Worm (Caenorhabditis elegans) whole organism, young adult: Measurements from ENCODE around the gene cyp-42A1.

Experiments used
- B0019.2 ChIP-seq: fragments of 200-800 bp; sonication (Bioruptor generic); conservative IDR thresholded peaks from 2 replicates; pipeline ENCODE4 v1.3.6; 2022; ENCODE audit warnings: missing genetic modification reagents, missing genetic modification characterization, missing compliant biosample characterization
- C17E4.6 ChIP-seq: fragments of 200-800 bp; sonication (Bioruptor generic); IDR thresholded peaks from 2 replicates; pipeline ENCODE4 v1.3.6; 2022; ENCODE audit warnings: missing genetic modification reagents, missing genetic modification characterization, missing compliant biosample characterization
- F37B4.10 ChIP-seq: fragments of 200-800 bp; sonication (Bioruptor generic); IDR thresholded peaks from 2 replicates; pipeline ENCODE4 v1.3.6; 2022; ENCODE audit warnings: missing genetic modification characterization, missing compliant biosample characterization
- F55B11.4 ChIP-seq: sonication (generic microtip); optimal IDR thresholded peaks from 2 replicates; lab custom pipeline; 2016; ENCODE audit warnings: missing compliant biosample characterization, missing genetic modification characterization, borderline replicate concordance; ENCODE audit not compliant: insufficient read depth
- Y53G8AR.9 ChIP-seq: fragments of 200-800 bp; sonication (Bioruptor generic); conservative IDR thresholded peaks from 2 replicates; pipeline ENCODE4 v1.3.6; 2022; ENCODE audit warnings: missing genetic modification reagents, missing genetic modification characterization, missing compliant biosample characterization
- Y95B8A.8 ChIP-seq: fragments of 200-800 bp; sonication (Bioruptor generic); IDR thresholded peaks from 2 replicates; pipeline ENCODE4 v1.3.6; 2022; ENCODE audit warnings: missing genetic modification reagents, missing genetic modification characterization, missing compliant biosample characterization
- atf-7 ChIP-seq: sonication (generic microtip); optimal IDR thresholded peaks from 2 replicates; lab custom pipeline; 2017; ENCODE audit warnings: mild to moderate bottlenecking, missing genetic modification characterization, missing compliant biosample characterization
- attf-3 ChIP-seq: fragments of 200-800 bp; sonication (Bioruptor generic); conservative IDR thresholded peaks from 2 replicates; pipeline ENCODE4 v1.3.6; 2022; ENCODE audit warnings: missing genetic modification reagents, missing genetic modification characterization, missing compliant biosample characterization
- attf-5 ChIP-seq: fragments of 200-800 bp; sonication (Bioruptor generic); optimal IDR thresholded peaks from 2 replicates; lab custom pipeline; 2018; ENCODE audit warnings: mild to moderate bottlenecking, missing genetic modification characterization, missing compliant biosample characterization
- attf-6 ChIP-seq: fragments of 200-800 bp; sonication (Bioruptor generic); IDR thresholded peaks from 2 replicates; pipeline ENCODE4 v1.3.6; 2022; ENCODE audit warnings: missing genetic modification reagents, missing genetic modification characterization, missing compliant biosample characterization
- cebp-1 ChIP-seq, 2 experiments: fragments of 200-800 bp in 1 of 2; sonication (Bioruptor generic) in 1 of 2; sonication (generic microtip) in 1 of 2; IDR thresholded peaks in 1 of 2; optimal IDR thresholded peaks in 1 of 2; 2 replicates each; pipeline versions ENCODE4 v1.3.6 to Lab custom; 2017 to 2022; ENCODE audit warnings: missing compliant biosample characterization in 2 of 2, missing genetic modification characterization in 2 of 2, mild to moderate bottlenecking in 1 of 2, missing genetic modification reagents in 1 of 2, moderate library complexity in 1 of 2
- ceh-40 ChIP-seq: fragments of 200-800 bp; sonication (Bioruptor generic); IDR thresholded peaks from 2 replicates; pipeline ENCODE4 v1.3.6; 2022; ENCODE audit warnings: missing genetic modification characterization, missing compliant biosample characterization
- egl-44 ChIP-seq: fragments of 200-800 bp; sonication (Bioruptor generic); IDR thresholded peaks from 2 replicates; pipeline ENCODE4 v1.3.6; 2022; ENCODE audit warnings: missing genetic modification reagents, missing genetic modification characterization, missing compliant biosample characterization
- fkh-3 ChIP-seq: sonication (generic microtip); optimal IDR thresholded peaks from 2 replicates; lab custom pipeline; 2016; ENCODE audit warnings: mild to moderate bottlenecking, missing genetic modification characterization, missing compliant biosample characterization
- gei-17 ChIP-seq: fragments of 200-800 bp; sonication (Bioruptor generic); optimal IDR thresholded peaks from 2 replicates; lab custom pipeline; 2018; ENCODE audit warnings: mild to moderate bottlenecking, missing genetic modification characterization, missing compliant biosample characterization
- hmg-1.2 ChIP-seq: fragments of 200-800 bp; sonication (Bioruptor generic); IDR thresholded peaks from 2 replicates; pipeline ENCODE4 v1.3.6; 2022; ENCODE audit warnings: missing genetic modification reagents, missing genetic modification characterization, missing compliant biosample characterization
- hsf-1 ChIP-seq: fragments of 200-800 bp; sonication (Bioruptor generic); IDR thresholded peaks from 2 replicates; pipeline ENCODE4 v1.3.6; 2022; ENCODE audit warnings: missing genetic modification reagents, missing genetic modification characterization, missing compliant biosample characterization
- lag-1 ChIP-seq: fragments of 200-800 bp; sonication (Bioruptor generic); IDR thresholded peaks from 2 replicates; pipeline ENCODE4 v1.3.6; 2022; ENCODE audit warnings: missing genetic modification reagents, missing genetic modification characterization, missing compliant biosample characterization
- let-526 ChIP-seq: fragments of 200-800 bp; sonication (Bioruptor generic); IDR thresholded peaks from 2 replicates; pipeline ENCODE4 v1.3.6; 2022; ENCODE audit warnings: missing genetic modification reagents, missing genetic modification characterization, missing compliant biosample characterization
- madf-10 ChIP-seq: sonication (generic microtip); optimal IDR thresholded peaks from 2 replicates; lab custom pipeline; 2016; ENCODE audit warnings: mild to moderate bottlenecking, missing genetic modification characterization, missing compliant biosample characterization
- mel-28 ChIP-seq: sonication (generic microtip); optimal IDR thresholded peaks from 2 replicates; lab custom pipeline; 2016; ENCODE audit warnings: borderline replicate concordance, mild to moderate bottlenecking, missing genetic modification characterization, missing compliant biosample characterization
- nfya-1 ChIP-seq: sonication (generic microtip); optimal IDR thresholded peaks from 2 replicates; lab custom pipeline; 2017; ENCODE audit warnings: antibody characterized with exemption, missing compliant biosample characterization, missing genetic modification characterization, borderline replicate concordance; ENCODE audit not compliant: insufficient read depth
- nhr-120 ChIP-seq: fragments of 200-800 bp; sonication (Bioruptor generic); IDR thresholded peaks from 2 replicates; pipeline ENCODE4 v1.3.6; 2022; ENCODE audit warnings: missing genetic modification characterization, missing compliant biosample characterization
- nhr-27 ChIP-seq: fragments of 200-800 bp; sonication (Bioruptor generic); optimal IDR thresholded peaks from 2 replicates; lab custom pipeline; 2018; ENCODE audit warnings: mild to moderate bottlenecking, missing genetic modification characterization, moderate library complexity, missing compliant biosample characterization
- nhr-80 ChIP-seq: sonication (generic microtip); optimal IDR thresholded peaks from 2 replicates; lab custom pipeline; 2016; ENCODE audit warnings: missing genetic modification characterization, missing compliant biosample characterization
- pha-4 ChIP-seq: fragments of 150-350 bp; sonication (generic microtip); optimal IDR thresholded peaks from 2 replicates; lab custom pipeline; 2014; ENCODE audit warnings: missing biosample characterization, missing genetic modification reagents, missing genetic modification characterization
- rec-8 ChIP-seq, 2 experiments: sonication (generic microtip); optimal IDR thresholded peaks; 2 replicates each; lab custom pipeline; 2016; ENCODE audit warnings: mild to moderate bottlenecking in 2 of 2, missing genetic modification characterization in 2 of 2, missing genetic modification reagents in 2 of 2, missing genotype in 2 of 2, missing biosample characterization in 1 of 2, missing compliant biosample characterization in 1 of 2, moderate library complexity in 1 of 2
- sea-2 ChIP-seq: fragments of 200-800 bp; sonication (Bioruptor generic); IDR thresholded peaks from 2 replicates; pipeline ENCODE4 v1.3.6; 2022; ENCODE audit warnings: missing genetic modification characterization, missing compliant biosample characterization
- snpc-1.3 ChIP-seq: sonication (generic microtip); optimal IDR thresholded peaks from 2 replicates; lab custom pipeline; 2017; ENCODE audit warnings: missing genetic modification characterization, mild to moderate bottlenecking, missing compliant biosample characterization, antibody characterized with exemption, moderate library complexity, missing genotype, missing genetic modification reagents; ENCODE audit not compliant: insufficient read depth
- sptf-2 ChIP-seq: fragments of 200-800 bp; sonication (Bioruptor generic); optimal IDR thresholded peaks from 2 replicates; lab custom pipeline; 2018; ENCODE audit warnings: mild to moderate bottlenecking, missing genetic modification characterization, missing compliant biosample characterization
- ztf-25 ChIP-seq: fragments of 200-800 bp; sonication (Bioruptor generic); IDR thresholded peaks from 2 replicates; pipeline ENCODE4 v1.3.6; 2022; ENCODE audit warnings: missing genetic modification reagents, missing genetic modification characterization, missing compliant biosample characterization
- ztf-26 ChIP-seq: sonication (generic microtip); optimal IDR thresholded peaks from 2 replicates; lab custom pipeline; 2017; ENCODE audit warnings: missing genetic modification characterization, missing compliant biosample characterization

Gene cyp-42A1

ce11 chrV:18900437-18900836 is 11.4 kb upstream of the cyp-42A1 start, which contains the start of gene nhr-243:
TSS of gene nhr-243 (minus strand) at chrV:18900537.
- TF ChIP-seq sea-2 (GFP tag; lab: Robert Waterston, UW) (no peak), egl-44 (GFP tag; lab: Robert Waterston, UW) (no peak), attf-3 (GFP tag; lab: Robert Waterston, UW) (no peak), F55B11.4 (tag; lab: Kevin White, UChicago) (no peak)

- TF ChIP-seq attf-5 = peak; percentile 1
- no peak for TF ChIP-seq attf-6 (GFP tag; lab: Robert Waterston, UW)
- TF ChIP-seq cebp-1 (GFP tag; IDR thresholded peaks at IDR 0.05; lab: Robert Waterston, UW) = peak; percentile 90
- peak; percentile 98 for TF ChIP-seq cebp-1 (tag; optimal IDR thresholded peaks at IDR 0.05; lab: Kevin White, UChicago)
- TF ChIP-seq fkh-3 (tag; lab: Kevin White, UChicago) = no peak
- no peak for TF ChIP-seq sptf-2 (GFP tag; lab: Kevin White, UChicago)
- TF ChIP-seq hsf-1 = no peak
- TF ChIP-seq nhr-80 (tag; lab: Kevin White, UChicago) = peak; percentile 6
- no peak for TF ChIP-seq egl-44 (GFP tag; lab: Robert Waterston, UW)
- no peak for TF ChIP-seq lag-1
- TF ChIP-seq nhr-27 = no peak
- TF ChIP-seq let-526 = no peak
- TF ChIP-seq hmg-1.2 = peak; percentile 71; the same call in 1 of the 2 replicates
- no peak for TF ChIP-seq ztf-26 (tag; lab: Kevin White, UChicago)
Observed at ce11 chrV:18901530-18901929, 10.3 kb upstream of the cyp-42A1 start.

ce11 chrV:18903472-18903871 is 8.4 kb upstream of the cyp-42A1 start, which contains the start of gene mihp-2:
TSS of gene mihp-2 (plus strand) at chrV:18903772.
- no peak for TF ChIP-seq ztf-25 (GFP tag; lab: Robert Waterston, UW)
- TF ChIP-seq pha-4 (tag; lab: Kevin White, UChicago) = no peak
- TF ChIP-seq Y95B8A.8 = no peak
- no peak for TF ChIP-seq C17E4.6
- TF ChIP-seq Y53G8AR.9 (GFP tag; lab: Robert Waterston, UW) = no peak
- no peak for TF ChIP-seq gei-17

ce11 chrV:18907519-18907918 is 4.3 kb upstream of the cyp-42A1 start:
- no peak for TF ChIP-seq attf-6 (GFP tag; lab: Robert Waterston, UW)
- no peak for TF ChIP-seq sptf-2 (GFP tag; lab: Kevin White, UChicago)
- no peak for TF ChIP-seq F37B4.10 (GFP tag; lab: Robert Waterston, UW)
- TF ChIP-seq atf-7 (tag; lab: Kevin White, UChicago) = no peak
- no peak for TF ChIP-seq pha-4 (tag; lab: Kevin White, UChicago)
- TF ChIP-seq snpc-1.3 = no peak
- no peak for TF ChIP-seq mel-28
- TF ChIP-seq madf-10 (tag; lab: Kevin White, UChicago) = no peak
- no peak for TF ChIP-seq nfya-1
- TF ChIP-seq nhr-120 (GFP tag; lab: Robert Waterston, UW) = no peak
- TF ChIP-seq hsf-1 = no peak
- TF ChIP-seq ceh-40 (GFP tag; lab: Robert Waterston, UW) = no peak
- no peak for TF ChIP-seq rec-8 (tag; optimal IDR thresholded peaks at IDR 0.05; lab: Kevin White, UChicago)

- TF ChIP-seq attf-3 (GFP tag; lab: Robert Waterston, UW) (no peak), B0019.2 (GFP tag; lab: Robert Waterston, UW) (no peak)
- TF ChIP-seq, all 124 proteins: peak for 0
Observed at ce11 chrV:18909682-18910081, 2.2 kb upstream of the cyp-42A1 start.
